Worm (Caenorhabditis elegans) whole organism, midembryonic: Measurements from ENCODE around the gene ZK488.5.

ENCODE experiments used
- T22C8.4 ChIP-seq: fragments of 200-800 bp; sonication (Bioruptor generic); IDR thresholded peaks from 2 replicates; pipeline ENCODE4 v1.3.6; 2022; ENCODE audit warnings: missing genetic modification characterization, missing compliant biosample characterization
- cog-1 ChIP-seq: sonication (generic microtip); optimal IDR thresholded peaks from 2 replicates; lab custom pipeline; 2016; ENCODE audit warnings: missing genetic modification characterization, missing compliant biosample characterization
- flt-1 ChIP-seq: fragments of 200-800 bp; sonication (Bioruptor generic); IDR thresholded peaks from 2 replicates; pipeline ENCODE4 v1.3.6; 2022; ENCODE audit warnings: missing genetic modification characterization, missing compliant biosample characterization
- klf-2 ChIP-seq: fragments of 200-800 bp; sonication (Bioruptor generic); conservative IDR thresholded peaks from 2 replicates; pipeline ENCODE4 v1.3.6; 2022; ENCODE audit warnings: missing genetic modification reagents, missing genetic modification characterization, missing compliant biosample characterization
- med-1 ChIP-seq: sonication (generic microtip); optimal IDR thresholded peaks from 2 replicates; lab custom pipeline; 2017; ENCODE audit warnings: missing genetic modification characterization, mild to moderate bottlenecking, missing compliant biosample characterization, antibody characterized with exemption, missing genetic modification reagents; ENCODE audit not compliant: insufficient read depth
- ref-1 ChIP-seq: fragments of 200-800 bp; sonication (Bioruptor generic); conservative IDR thresholded peaks from 2 replicates; pipeline ENCODE4 v1.3.6; 2022; ENCODE audit warnings: missing genetic modification reagents, missing genetic modification characterization, missing compliant biosample characterization
- tab-1 ChIP-seq: fragments of 200-800 bp; sonication (Bioruptor generic); IDR thresholded peaks from 2 replicates; pipeline ENCODE4 v1.3.6; 2022; ENCODE audit warnings: missing genetic modification characterization, missing compliant biosample characterization
- ztf-23 ChIP-seq: fragments of 200-800 bp; sonication (Bioruptor generic); IDR thresholded peaks from 2 replicates; pipeline ENCODE4 v1.3.6; 2022; ENCODE audit warnings: missing genetic modification reagents, missing genetic modification characterization, missing compliant biosample characterization
- ztf-29 ChIP-seq: fragments of 200-800 bp; sonication (Bioruptor generic); IDR thresholded peaks from 2 replicates; pipeline ENCODE4 v1.3.6; 2022; ENCODE audit warnings: missing genetic modification reagents, missing genetic modification characterization, missing compliant biosample characterization

ZK488.5 gene

ce11 chrV:592959-593358 lies at the start of gene ZK488.5:
Gene ZK488.5 (plus strand): TSS chrV:593259.
- TF ChIP-seq cog-1 (tag; lab: Kevin White, UChicago) (no peak), ref-1 (no peak), klf-2 (no peak), flt-1 (no peak), T22C8.4 (no peak), ztf-29 (GFP tag; lab: Robert Waterston, UW) (no peak), ztf-23 (no peak), tab-1 (GFP tag; lab: Robert Waterston, UW) (no peak), med-1 (GFP tag; lab: Kevin White, UChicago) (no peak)

DNA sequence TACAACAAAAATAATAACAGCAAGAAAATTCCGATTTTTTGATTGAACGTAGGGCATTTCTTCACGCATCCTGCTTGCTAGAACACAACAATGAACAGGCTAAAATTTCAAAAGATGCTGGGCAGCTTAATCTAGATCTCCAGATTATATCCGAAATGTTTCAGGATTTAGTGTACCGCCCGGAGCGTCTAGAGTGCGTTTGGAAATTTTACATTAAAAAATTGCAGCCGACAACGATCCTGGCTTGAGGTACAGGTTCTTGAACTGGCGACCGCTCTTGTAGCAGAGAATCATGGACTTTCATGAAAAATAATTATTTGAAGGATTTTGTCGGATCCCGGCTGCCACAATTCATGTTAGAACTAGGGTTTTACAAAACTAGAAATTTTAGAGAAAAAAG lies 45.1 kb upstream of the ZK488.5 start, which contains the start of gene C14C6.6:
Gene C14C6.6, minus strand, starts transcription at position 101 of the 400 bp plus-strand sequence.
- TF ChIP-seq ztf-23 (no peak), T22C8.4 (no peak), cog-1 (tag; lab: Kevin White, UChicago) (no peak)

ce11 chrV:552406-552805 lies 40.7 kb upstream of the ZK488.5 start:
- TF ChIP-seq med-1 (GFP tag; lab: Kevin White, UChicago) (no peak), ref-1 (no peak), T22C8.4 (no peak), cog-1 (tag; lab: Kevin White, UChicago) (no peak), flt-1 (no peak), klf-2 (no peak), ztf-29 (GFP tag; lab: Robert Waterston, UW) (no peak), ztf-23 (no peak), tab-1 (GFP tag; lab: Robert Waterston, UW) (no peak)

- TF ChIP-seq flt-1: no peak
- no peak for TF ChIP-seq med-1 (GFP tag; lab: Kevin White, UChicago)
- no peak for TF ChIP-seq cog-1 (tag; lab: Kevin White, UChicago)
Observed at ce11 chrV:553067-553466, 40.0 kb upstream of the ZK488.5 start, which contains the start of gene C14C6.8. Gene C14C6.8 (minus strand): TSS chrV:553167.

- TF ChIP-seq cog-1 (tag; lab: Kevin White, UChicago): no peak
- TF ChIP-seq tab-1 (GFP tag; lab: Robert Waterston, UW): no peak
- no peak for TF ChIP-seq T22C8.4
- no peak for TF ChIP-seq med-1 (GFP tag; lab: Kevin White, UChicago)
- TF ChIP-seq klf-2: no peak
- TF ChIP-seq ref-1: no peak
- TF ChIP-seq ztf-29 (GFP tag; lab: Robert Waterston, UW): no peak
- no peak for TF ChIP-seq flt-1
- TF ChIP-seq ztf-23: no peak
Observed at ce11 chrV:556055-556454, 37.0 kb upstream of the ZK488.5 start, which contains the start of gene srx-8. Gene srx-8 (minus strand): TSS chrV:556155.

- TF ChIP-seq cog-1 (tag; lab: Kevin White, UChicago) (no peak), klf-2 (no peak), ztf-23 (no peak), ztf-29 (GFP tag; lab: Robert Waterston, UW) (no peak), T22C8.4 (no peak), med-1 (GFP tag; lab: Kevin White, UChicago) (no peak), ref-1 (no peak)
Observed at ce11 chrV:559940-560339, 33.1 kb upstream of the ZK488.5 start, which contains the start of gene srx-7. Gene srx-7 (plus strand): TSS chrV:560195.

DNA sequence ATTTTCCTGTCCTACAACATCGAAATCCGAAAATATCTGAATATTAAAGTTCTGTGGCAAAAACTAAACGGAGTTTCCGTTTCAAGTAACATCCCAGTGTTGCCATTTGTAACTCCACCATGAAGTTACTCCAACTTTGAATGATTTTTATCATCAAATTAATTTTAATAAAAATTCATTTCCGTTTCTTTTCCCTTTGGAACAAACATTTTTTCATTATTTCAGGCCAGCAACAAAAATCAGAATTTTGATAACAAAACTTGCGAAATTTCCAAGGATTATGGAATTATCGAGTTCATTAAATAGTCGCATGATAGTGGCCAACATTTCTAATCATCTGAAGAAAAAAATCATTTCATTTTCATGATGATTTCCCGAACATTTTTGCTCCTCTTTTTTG lies 30.2 kb upstream of the ZK488.5 start, which contains the start of gene C14C6.2:
Gene C14C6.2, plus strand, starts transcription at position 301 of the 400 bp plus-strand sequence.
- TF ChIP-seq klf-2 (no peak), ztf-29 (GFP tag; lab: Robert Waterston, UW) (no peak), tab-1 (GFP tag; lab: Robert Waterston, UW) (no peak), cog-1 (tag; lab: Kevin White, UChicago) (no peak), ref-1 (no peak), ztf-23 (no peak), med-1 (GFP tag; lab: Kevin White, UChicago) (no peak), T22C8.4 (no peak), flt-1 (no peak)

DNA sequence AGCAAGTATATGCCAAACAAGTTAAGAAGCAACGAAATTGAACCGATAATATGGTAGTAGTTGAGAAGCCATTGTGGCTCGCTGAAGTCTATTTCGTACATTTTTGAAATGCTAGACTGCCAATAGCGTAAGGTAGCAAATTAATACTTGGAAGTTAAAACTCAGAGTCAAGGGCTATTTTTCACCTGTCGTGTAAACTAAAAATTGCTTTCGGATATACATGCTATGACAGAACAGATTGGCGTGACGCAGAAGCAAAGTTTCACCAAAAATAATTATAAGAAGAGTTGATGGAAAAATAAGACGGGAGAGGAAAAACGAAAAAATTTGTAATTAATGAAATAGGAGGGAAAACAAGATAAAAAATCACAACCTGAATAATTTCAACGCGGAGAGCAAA lies 27.1 kb upstream of the ZK488.5 start, which contains the start of gene sri-73:
Gene sri-73, minus strand, starts transcription at position 101 of the 400 bp plus-strand sequence.
- TF ChIP-seq ztf-23: no peak

ce11 chrV:568105-568504 lies 25.0 kb upstream of the ZK488.5 start, which contains the start of gene sri-72:
Gene sri-72 (minus strand): TSS chrV:568205.
- TF ChIP-seq ref-1 (no peak), flt-1 (no peak), T22C8.4 (no peak), klf-2 (no peak)

DNA sequence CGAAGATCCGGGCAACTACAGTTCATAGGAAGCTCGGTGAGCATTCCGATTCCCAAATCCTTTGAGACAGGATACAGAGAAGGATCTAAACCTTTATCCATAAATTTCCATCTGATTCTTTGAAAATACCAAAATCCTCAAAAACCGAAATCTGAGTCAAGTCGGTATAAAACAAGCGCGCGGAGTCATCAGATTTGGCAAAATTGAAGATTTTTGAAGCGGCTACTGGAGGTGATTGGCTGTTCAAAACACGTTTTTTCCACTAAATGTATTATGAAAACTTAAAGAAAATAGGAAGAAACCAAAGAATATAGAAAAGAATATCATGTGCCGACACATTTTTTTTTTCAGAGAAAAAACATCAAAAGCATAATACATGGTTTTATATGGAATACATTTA lies 18.4 kb upstream of the ZK488.5 start, which contains the start of gene C14C6.13:
Gene C14C6.13, minus strand, starts transcription at position 101 of the 400 bp plus-strand sequence.
- TF ChIP-seq med-1 (GFP tag; lab: Kevin White, UChicago) (no peak), T22C8.4 (no peak), klf-2 (no peak), ztf-29 (GFP tag; lab: Robert Waterston, UW) (no peak), cog-1 (tag; lab: Kevin White, UChicago) (no peak), ztf-23 (no peak), tab-1 (GFP tag; lab: Robert Waterston, UW) (no peak), flt-1 (no peak), ref-1 (no peak)

DNA sequence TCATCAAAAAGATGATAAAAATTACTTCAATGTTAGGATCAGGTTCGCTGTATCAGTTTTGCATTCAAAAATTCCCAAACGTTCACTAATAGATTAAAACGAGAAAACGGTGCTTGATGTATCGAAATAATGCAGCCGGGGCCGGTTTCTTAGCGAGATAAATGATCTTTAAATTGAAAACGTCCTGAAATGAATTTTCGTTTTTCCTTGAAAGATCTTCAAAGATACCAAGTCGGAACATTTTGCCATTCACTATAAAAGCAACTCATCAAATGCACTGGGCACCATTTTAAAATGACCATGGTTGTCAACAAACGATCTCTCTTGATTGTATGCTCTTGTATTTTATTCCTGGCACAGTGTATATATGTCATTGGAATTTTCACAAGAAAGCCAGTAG lies 17.0 kb upstream of the ZK488.5 start, which contains the start of gene K06H6.5:
Gene K06H6.5, plus strand, starts transcription at position 301 of the 400 bp plus-strand sequence.
- no peak for TF ChIP-seq klf-2
- TF ChIP-seq ztf-23: no peak
- TF ChIP-seq ref-1: no peak

DNA sequence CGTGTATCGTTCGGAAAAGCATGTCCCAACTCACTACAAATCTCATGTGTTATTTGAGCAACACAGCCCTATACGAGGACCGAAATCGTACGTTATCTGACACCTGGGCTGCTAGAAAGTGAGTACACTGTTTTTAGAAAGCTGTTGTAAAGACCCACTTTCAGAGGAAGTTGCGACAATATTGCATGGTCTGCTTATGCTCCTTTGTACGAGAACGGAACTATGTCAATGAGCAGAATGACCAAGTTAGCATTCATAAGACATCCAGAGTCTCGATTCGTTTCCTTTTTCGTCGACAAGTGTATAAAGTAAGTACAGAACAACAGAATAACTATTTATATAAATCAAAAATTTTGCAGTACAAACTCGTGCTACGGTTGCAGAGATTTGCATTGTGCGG lies 16.1 kb upstream of the ZK488.5 start:
- TF ChIP-seq klf-2: no peak
- no peak for TF ChIP-seq ztf-29 (GFP tag; lab: Robert Waterston, UW)
- no peak for TF ChIP-seq flt-1
- TF ChIP-seq tab-1 (GFP tag; lab: Robert Waterston, UW): no peak
- TF ChIP-seq cog-1 (tag; lab: Kevin White, UChicago): no peak
- TF ChIP-seq med-1 (GFP tag; lab: Kevin White, UChicago): no peak
- no peak for TF ChIP-seq ztf-23
- no peak for TF ChIP-seq T22C8.4
- no peak for TF ChIP-seq ref-1
